Worm (Caenorhabditis elegans) whole organism, L3 larva: ENCODE results near the gene nep-12.

ENCODE experiments used
- R02D3.7 ChIP-seq: fragments of 150-350 bp; optimal IDR thresholded peaks from 2 replicates; lab custom pipeline; 2014; ENCODE audit warnings: missing biosample characterization, missing genetic modification characterization
- ZK546.5 ChIP-seq: sonication (generic microtip); optimal IDR thresholded peaks from 2 replicates; lab custom pipeline; 2017; ENCODE audit warnings: missing biosample characterization, missing genetic modification characterization
- aly-2 ChIP-seq: fragments of 150-350 bp; optimal IDR thresholded peaks from 2 replicates; lab custom pipeline; 2014; ENCODE audit warnings: missing biosample characterization, missing genetic modification characterization
- ceh-16 ChIP-seq: sonication (generic microtip); optimal IDR thresholded peaks from 2 replicates; lab custom pipeline; 2017; ENCODE audit warnings: missing biosample characterization, missing genetic modification characterization
- ceh-28 ChIP-seq: fragments of 150-350 bp; optimal IDR thresholded peaks from 2 replicates; lab custom pipeline; 2014; ENCODE audit warnings: missing biosample characterization, missing genetic modification reagents, missing genetic modification characterization
- ceh-82 ChIP-seq: fragments of 150-350 bp; optimal IDR thresholded peaks from 2 replicates; lab custom pipeline; 2014; ENCODE audit warnings: missing biosample characterization, missing genetic modification characterization
- daf-12 ChIP-seq: fragments of 150-350 bp; optimal IDR thresholded peaks from 2 replicates; lab custom pipeline; 2014; ENCODE audit warnings: missing biosample characterization, missing genetic modification reagents, missing genetic modification characterization
- egl-27 ChIP-seq: sonication (generic microtip); optimal IDR thresholded peaks from 4 replicates; lab custom pipeline; 2017; ENCODE audit warnings: missing biosample characterization, missing genetic modification reagents, missing genetic modification characterization
- egl-5 ChIP-seq: fragments of 150-350 bp; optimal IDR thresholded peaks from 2 replicates; lab custom pipeline; 2017; ENCODE audit warnings: missing biosample characterization, missing genetic modification reagents, missing genetic modification characterization, inconsistent platforms
- elt-1 ChIP-seq: fragments of 150-350 bp; optimal IDR thresholded peaks from 2 replicates; lab custom pipeline; 2014; ENCODE audit warnings: missing biosample characterization, missing genetic modification characterization
- elt-2 ChIP-seq: sonication (generic microtip); optimal IDR thresholded peaks from 2 replicates; lab custom pipeline; 2016; ENCODE audit warnings: missing genetic modification reagents, mild to moderate bottlenecking, missing genetic modification characterization, missing compliant biosample characterization
- elt-3 ChIP-seq, 3 experiments: fragments of 150-350 bp in 1 of 3; sonication (generic microtip) in 2 of 3; optimal IDR thresholded peaks; 2 replicates in 2 of 3; 4 replicates in 1 of 3; lab custom pipeline; 2014 to 2017; ENCODE audit warnings: missing biosample characterization in 3 of 3, missing genetic modification characterization in 3 of 3
- eor-1 ChIP-seq, 2 experiments: fragments of 150-350 bp; optimal IDR thresholded peaks; 2 replicates each; lab custom pipeline; 2014 to 2018; ENCODE audit warnings: missing biosample characterization in 2 of 2, missing genetic modification characterization in 2 of 2
- fkh-2 ChIP-seq: fragments of 150-350 bp; optimal IDR thresholded peaks from 2 replicates; lab custom pipeline; 2014; ENCODE audit warnings: missing biosample characterization, missing genetic modification reagents, missing genetic modification characterization
- fos-1 ChIP-seq: fragments of 150-350 bp; optimal IDR thresholded peaks from 2 replicates; lab custom pipeline; 2014; ENCODE audit warnings: missing biosample characterization, missing genetic modification characterization
- hmg-11 ChIP-seq: sonication (generic microtip); optimal IDR thresholded peaks from 2 replicates; lab custom pipeline; 2016; ENCODE audit warnings: missing genetic modification characterization, missing compliant biosample characterization
- jun-1 ChIP-seq: fragments of 150-350 bp; optimal IDR thresholded peaks from 2 replicates; lab custom pipeline; 2014; ENCODE audit warnings: missing biosample characterization, missing genetic modification reagents, missing genetic modification characterization
- lin-15B ChIP-seq: fragments of 150-350 bp; optimal IDR thresholded peaks from 2 replicates; lab custom pipeline; 2014; ENCODE audit warnings: missing biosample characterization, missing genetic modification characterization
- lin-39 ChIP-seq: fragments of 150-350 bp; optimal IDR thresholded peaks from 2 replicates; lab custom pipeline; 2018; ENCODE audit warnings: missing biosample characterization, missing genetic modification reagents, missing genetic modification characterization
- lsy-12 ChIP-seq: sonication (generic microtip); optimal IDR thresholded peaks from 2 replicates; lab custom pipeline; 2016; ENCODE audit warnings: mild to moderate bottlenecking, missing genetic modification characterization, missing compliant biosample characterization
- mdl-1 ChIP-seq: fragments of 150-350 bp; optimal IDR thresholded peaks from 2 replicates; lab custom pipeline; 2014; ENCODE audit warnings: missing biosample characterization, missing genetic modification characterization
- mml-1 ChIP-seq: fragments of 150-350 bp; sonication (generic microtip); optimal IDR thresholded peaks from 3 replicates; lab custom pipeline; 2014; ENCODE audit warnings: missing biosample characterization, missing genetic modification characterization
- nfya-1 ChIP-seq: sonication (generic microtip); optimal IDR thresholded peaks from 2 replicates; lab custom pipeline; 2017; ENCODE audit warnings: missing genetic modification characterization, mild to moderate bottlenecking, missing compliant biosample characterization, antibody characterized with exemption, moderate library complexity; ENCODE audit not compliant: insufficient read depth
- nhr-12 ChIP-seq: fragments of 150-350 bp; optimal IDR thresholded peaks from 2 replicates; lab custom pipeline; 2014; ENCODE audit warnings: missing biosample characterization, missing genetic modification characterization
- nhr-23 ChIP-seq: fragments of 150-350 bp; optimal IDR thresholded peaks from 2 replicates; lab custom pipeline; 2014; ENCODE audit warnings: missing biosample characterization, missing genetic modification reagents, missing genetic modification characterization
- nhr-237 ChIP-seq: fragments of 150-350 bp; optimal IDR thresholded peaks from 2 replicates; lab custom pipeline; 2014; ENCODE audit warnings: missing biosample characterization, missing genetic modification characterization
- nhr-25 ChIP-seq: sonication (generic microtip); optimal IDR thresholded peaks from 2 replicates; lab custom pipeline; 2017; ENCODE audit warnings: missing biosample characterization, missing genetic modification characterization
- nhr-28 ChIP-seq: fragments of 150-350 bp; optimal IDR thresholded peaks from 2 replicates; lab custom pipeline; 2014; ENCODE audit warnings: missing biosample characterization, missing genetic modification characterization
- nhr-43 ChIP-seq: sonication (generic microtip); optimal IDR thresholded peaks from 2 replicates; lab custom pipeline; 2016; ENCODE audit warnings: mild to moderate bottlenecking, missing genetic modification characterization, missing compliant biosample characterization; ENCODE audit not compliant: poor library complexity, severe bottlenecking
- nhr-67 ChIP-seq: fragments of 150-350 bp; optimal IDR thresholded peaks from 2 replicates; lab custom pipeline; 2014; ENCODE audit warnings: missing biosample characterization, missing genetic modification characterization
- nhr-76 ChIP-seq: fragments of 150-350 bp; sonication (generic microtip); optimal IDR thresholded peaks from 5 replicates; lab custom pipeline; 2014; ENCODE audit warnings: missing biosample characterization, missing genetic modification characterization
- nhr-77 ChIP-seq: fragments of 150-350 bp; optimal IDR thresholded peaks from 2 replicates; lab custom pipeline; 2014; ENCODE audit warnings: missing biosample characterization, missing genetic modification characterization
- pha-4 ChIP-seq: fragments of 150-350 bp; optimal IDR thresholded peaks from 2 replicates; lab custom pipeline; 2014; ENCODE audit warnings: missing biosample characterization, missing genetic modification reagents, missing genetic modification characterization
- pqm-1 ChIP-seq: fragments of 150-350 bp; optimal IDR thresholded peaks from 2 replicates; lab custom pipeline; 2017; ENCODE audit warnings: missing biosample characterization, missing genetic modification characterization, inconsistent platforms
- skn-1 ChIP-seq: fragments of 150-350 bp; optimal IDR thresholded peaks from 2 replicates; lab custom pipeline; 2014; ENCODE audit warnings: missing biosample characterization, missing genetic modification characterization
- snpc-4 ChIP-seq: fragments of 150-350 bp; optimal IDR thresholded peaks from 2 replicates; lab custom pipeline; 2014; ENCODE audit warnings: missing biosample characterization, missing genetic modification characterization
- tbx-2 ChIP-seq: sonication (generic microtip); optimal IDR thresholded peaks from 2 replicates; lab custom pipeline; 2016; ENCODE audit warnings: mild to moderate bottlenecking, missing genetic modification characterization, missing compliant biosample characterization
- unc-62 ChIP-seq: fragments of 150-350 bp; sonication (generic microtip); optimal IDR thresholded peaks from 4 replicates; lab custom pipeline; 2014; ENCODE audit warnings: missing biosample characterization, missing genetic modification reagents, missing genetic modification characterization
- ztf-11 ChIP-seq: fragments of 150-350 bp; optimal IDR thresholded peaks from 2 replicates; lab custom pipeline; 2014; ENCODE audit warnings: missing biosample characterization, missing genetic modification characterization

nep-12 gene

DNA sequence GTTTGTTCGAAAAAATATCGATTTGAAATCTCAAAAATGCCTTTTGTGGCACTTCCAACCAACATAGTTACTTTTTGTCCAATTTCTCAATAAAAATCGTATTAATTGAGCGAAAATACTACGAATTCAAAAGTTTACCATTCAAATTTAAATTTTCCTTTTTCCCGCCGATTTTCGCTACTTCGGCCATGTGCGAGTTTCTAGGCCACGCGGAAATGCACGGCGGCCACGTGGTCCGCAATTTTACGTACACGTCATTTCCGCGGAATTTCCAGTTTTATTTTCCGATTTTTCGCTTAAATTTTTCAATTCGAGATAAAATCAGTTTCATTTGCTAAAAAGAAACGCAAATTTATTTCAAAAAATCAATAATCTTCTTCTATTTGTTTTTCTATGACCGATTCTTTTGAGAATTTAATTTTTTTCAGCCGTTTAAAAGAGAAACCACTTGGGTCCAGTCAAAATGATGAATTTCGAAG is 44.3 kb downstream of the nep-12 start, which contains the start of gene eas-1 (continued):
- no peak for TF ChIP-seq nhr-67
- TF ChIP-seq, all 47 proteins: peak for 17

DNA sequence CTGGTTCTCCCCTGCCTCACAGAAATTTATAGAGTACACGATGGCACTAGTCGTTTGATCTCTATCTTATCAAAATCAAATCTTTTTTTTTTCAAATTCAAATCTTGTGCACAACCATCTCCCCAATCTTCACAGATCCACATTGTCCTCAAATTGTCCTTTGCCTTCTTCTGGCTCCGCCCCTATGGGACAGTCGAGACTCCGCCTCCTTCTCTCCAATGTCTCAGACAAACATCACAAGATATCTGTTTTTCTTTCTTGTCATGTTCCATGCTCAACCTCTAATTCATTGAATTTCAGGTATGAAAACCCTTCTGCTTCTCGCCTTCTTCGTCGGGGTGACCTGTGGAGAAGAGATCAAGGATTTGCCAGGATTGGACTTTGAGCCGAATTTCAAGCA is 47.0 kb downstream of the nep-12 start, which contains the start of gene ctsa-1.1:
Gene ctsa-1.1, plus strand, starts transcription at position 301 of the 400 bp plus-strand sequence.
- TF ChIP-seq nhr-28 (no peak), lin-39 (tag; lab: Kevin White, UChicago) (no peak), pha-4 (tag; lab: Kevin White, UChicago) (no peak), elt-3 (tag; optimal IDR thresholded peaks at IDR 0.05; lab: Kevin White, UChicago) (no peak), hmg-11 (no peak), aly-2 (tag; lab: Kevin White, UChicago) (no peak), ztf-11 (tag; lab: Kevin White, UChicago) (no peak), eor-1 (tag; optimal IDR thresholded peaks at IDR 0.05; lab: Kevin White, UChicago) (no peak)

DNA sequence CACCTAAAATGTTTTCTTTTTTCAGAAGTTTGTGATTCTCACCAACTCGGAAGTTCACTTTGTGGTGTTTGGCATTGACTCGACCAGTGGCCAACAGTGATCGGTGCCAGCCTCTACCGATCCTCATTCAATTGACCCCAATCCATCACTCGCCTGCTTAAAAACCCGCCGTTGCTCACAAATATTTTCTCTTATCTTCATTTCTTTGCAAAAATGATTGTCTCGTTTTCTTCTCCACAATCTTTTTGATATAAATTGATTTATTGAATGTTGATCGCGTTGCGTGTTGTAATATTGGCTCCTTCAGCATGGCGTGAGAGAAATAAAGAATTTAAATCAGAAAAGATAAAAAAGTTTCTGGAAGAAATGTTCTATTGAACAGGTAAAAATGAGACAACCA is 47.8 kb downstream of the nep-12 start:
- no peak for TF ChIP-seq lin-15B (tag; lab: Kevin White, UChicago)

DNA sequence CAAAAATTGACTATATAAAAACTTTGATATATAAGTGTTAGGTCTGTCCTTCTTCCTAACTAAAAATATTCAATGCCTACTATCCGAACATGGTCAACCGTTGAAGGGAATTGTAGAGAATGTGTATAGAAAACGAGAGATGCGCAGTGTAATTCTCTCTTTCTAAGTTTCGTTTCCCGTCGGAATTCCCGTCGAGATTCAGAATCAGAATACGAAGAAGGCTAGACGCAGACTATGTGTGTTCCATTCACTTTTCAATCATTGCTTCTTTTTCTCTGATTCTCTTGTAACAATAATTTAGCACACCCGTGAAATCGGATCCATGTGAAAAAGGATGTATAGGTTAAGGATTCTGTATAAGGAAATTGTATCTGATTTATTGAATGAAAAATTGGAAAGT is 49.9 kb downstream of the nep-12 start:
- TF ChIP-seq nhr-23 (tag; lab: Kevin White, UChicago) (peak; percentile 35), lsy-12 (no peak), nhr-25 (peak; percentile 56), hmg-11 (no peak)
- TF ChIP-seq, all 47 proteins: peak for 2

DNA sequence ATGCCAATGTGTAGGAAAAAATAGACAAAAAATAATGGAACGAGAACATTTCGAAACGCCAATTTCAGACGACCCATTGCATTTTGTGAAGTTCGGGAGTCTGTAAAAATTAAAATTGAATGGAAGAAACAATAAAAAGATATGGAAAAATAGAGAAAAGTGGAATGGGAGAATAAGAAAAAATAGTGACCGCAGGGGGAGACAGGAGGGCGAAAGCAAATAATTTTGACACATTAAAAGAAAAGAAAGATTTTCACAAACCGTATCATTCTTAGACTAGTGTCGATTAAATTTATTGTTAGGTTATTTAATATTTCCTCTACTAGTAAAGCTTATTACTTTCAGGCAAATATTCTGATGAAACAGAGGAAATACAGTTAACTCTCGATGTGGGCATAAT is 50.5 kb downstream of the nep-12 start, which contains the start of gene F41C3.11:
Gene F41C3.11, minus strand, starts transcription at position 101 of the 400 bp plus-strand sequence.
- TF ChIP-seq elt-2 (tag; lab: Kevin White, UChicago): no peak
- no peak for TF ChIP-seq jun-1 (tag; lab: Kevin White, UChicago)

DNA sequence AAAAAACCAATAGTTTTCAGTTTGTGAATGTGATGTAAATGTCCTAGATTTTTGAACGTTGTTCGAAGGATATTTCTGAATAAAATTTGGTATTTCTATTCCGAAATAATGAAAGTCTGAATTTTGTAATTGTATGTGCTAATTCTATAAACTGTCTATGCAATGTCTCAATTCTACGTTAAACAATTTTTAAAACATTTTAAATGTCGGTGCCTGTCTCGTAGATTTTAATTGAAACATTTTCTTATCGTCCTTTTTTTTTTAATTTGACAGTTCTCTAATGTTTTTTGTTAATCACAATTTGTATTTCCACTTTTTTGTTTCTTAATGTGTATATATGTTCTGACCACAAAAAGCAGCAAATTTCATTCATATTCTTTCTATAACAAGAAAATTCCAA is 54.6 kb downstream of the nep-12 start, which contains the start of gene F41C3.7:
Gene F41C3.7, plus strand, starts transcription at position 301 of the 400 bp plus-strand sequence.
- no peak for TF ChIP-seq nhr-23 (tag; lab: Kevin White, UChicago)
- TF ChIP-seq mml-1 (tag; lab: Kevin White, UChicago): no peak
- no peak for TF ChIP-seq fos-1
- no peak for TF ChIP-seq aly-2 (tag; lab: Kevin White, UChicago)
- no peak for TF ChIP-seq lin-15B (tag; lab: Kevin White, UChicago)
- TF ChIP-seq nhr-76 (tag; lab: Kevin White, UChicago): no peak
- TF ChIP-seq ceh-82 (tag; lab: Kevin White, UChicago): no peak
- TF ChIP-seq ceh-16: no peak
- no peak for TF ChIP-seq ztf-11 (tag; lab: Kevin White, UChicago)

DNA sequence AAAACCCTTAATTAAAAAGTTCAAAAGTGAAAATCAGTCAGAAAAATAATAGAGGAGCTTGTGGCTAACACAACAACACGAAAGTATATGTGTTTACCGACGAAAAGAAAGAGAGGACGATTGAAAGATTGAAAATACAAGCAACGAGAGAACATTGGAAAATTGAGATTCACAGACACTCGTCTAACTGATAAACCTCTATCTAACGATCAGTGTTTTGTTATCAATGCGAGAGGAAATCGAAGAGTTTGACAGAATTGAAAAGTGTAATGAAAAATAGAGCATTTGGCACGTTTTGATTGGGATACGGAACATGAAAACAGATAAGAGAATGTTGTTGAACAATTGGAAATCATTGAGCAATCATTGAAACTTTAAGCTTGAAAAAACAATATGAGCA is 55.6 kb downstream of the nep-12 start:
- TF ChIP-seq tbx-2 (tag; lab: Kevin White, UChicago) (no peak), snpc-4 (tag; lab: Kevin White, UChicago) (no peak), nhr-12 (tag; lab: Kevin White, UChicago) (no peak), ztf-11 (tag; lab: Kevin White, UChicago) (no peak), fkh-2 (no peak), nhr-25 (no peak), mdl-1 (tag; lab: Kevin White, UChicago) (no peak), elt-2 (tag; lab: Kevin White, UChicago) (peak; percentile 100), nhr-43 (tag; lab: Kevin White, UChicago) (no peak), nhr-28 (no peak), unc-62 (GFP tag; lab: Kevin White, UChicago) (no peak), ZK546.5 (tag; lab: Kevin White, UChicago) (no peak), egl-5 (peak; percentile 44), mml-1 (tag; lab: Kevin White, UChicago) (no peak), ceh-28 (tag; lab: Kevin White, UChicago) (no peak), nhr-76 (tag; lab: Kevin White, UChicago) (no peak), aly-2 (tag; lab: Kevin White, UChicago) (no peak), daf-12 (no peak), nhr-237 (tag; lab: Kevin White, UChicago) (no peak), pqm-1 (tag; lab: Kevin White, UChicago) (peak; percentile 98), hmg-11 (no peak), fos-1 (no peak), nhr-77 (tag; lab: Kevin White, UChicago) (no peak), elt-1 (no peak), skn-1 (tag; lab: Kevin White, UChicago) (peak; percentile 23), pha-4 (tag; lab: Kevin White, UChicago) (peak; percentile 59), nhr-23 (tag; lab: Kevin White, UChicago) (no peak), nfya-1 (tag; lab: Kevin White, UChicago) (peak; percentile 42), jun-1 (tag; lab: Kevin White, UChicago) (peak; percentile 70), ceh-82 (tag; lab: Kevin White, UChicago) (no peak), egl-27 (no peak), R02D3.7 (tag; lab: Kevin White, UChicago) (no peak), lsy-12 (no peak)
